Worm (Caenorhabditis elegans) whole organism, L1 larva: ENCODE data around the gene lgc-13.

Experiments
- C16A3.4 ChIP-seq: fragments of 150-350 bp; optimal IDR thresholded peaks from 2 replicates; lab custom pipeline; 2014; ENCODE audit warnings: missing biosample characterization, missing genetic modification characterization
- Y116A8C.19 ChIP-seq: sonication (generic microtip); optimal IDR thresholded peaks from 2 replicates; lab custom pipeline; 2016; ENCODE audit warnings: missing compliant biosample characterization, missing genetic modification characterization, borderline replicate concordance
- aha-1 ChIP-seq: fragments of 150-350 bp; optimal IDR thresholded peaks from 2 replicates; lab custom pipeline; 2014; ENCODE audit warnings: missing biosample characterization, missing genetic modification characterization
- alr-1 ChIP-seq: fragments of 200-800 bp; sonication (Bioruptor generic); optimal IDR thresholded peaks from 2 replicates; lab custom pipeline; 2018; ENCODE audit warnings: borderline replicate concordance, mild to moderate bottlenecking, missing genetic modification characterization, missing compliant biosample characterization
- blmp-1 ChIP-seq: fragments of 150-350 bp; optimal IDR thresholded peaks from 2 replicates; lab custom pipeline; 2014; ENCODE audit warnings: missing biosample characterization, missing genetic modification characterization
- ceh-88 ChIP-seq: fragments of 200-800 bp; sonication (Bioruptor generic); IDR thresholded peaks from 2 replicates; pipeline ENCODE4 v1.3.6; 2022; ENCODE audit warnings: missing genetic modification characterization, missing compliant biosample characterization
- ces-1 ChIP-seq: fragments of 150-350 bp; optimal IDR thresholded peaks from 2 replicates; lab custom pipeline; 2014; ENCODE audit warnings: missing biosample characterization, missing genetic modification reagents, missing genetic modification characterization
- efl-1 ChIP-seq, 4 experiments: fragments of 150-350 bp; optimal IDR thresholded peaks in 3 of 4; peaks in 1 of 4; 1 replicate in 1 of 4; 2 replicates in 3 of 4; lab custom pipeline; 2014; ENCODE audit warnings: missing biosample characterization in 2 of 4, missing genetic modification characterization in 2 of 4, missing genetic modification reagents in 2 of 4
- efl-3 ChIP-seq: fragments of 200-800 bp; sonication (Bioruptor generic); optimal IDR thresholded peaks from 2 replicates; lab custom pipeline; 2018; ENCODE audit warnings: mild to moderate bottlenecking, missing genetic modification characterization, missing compliant biosample characterization
- egl-27 ChIP-seq, 2 experiments: fragments of 150-350 bp in 1 of 2; sonication (generic microtip); optimal IDR thresholded peaks; 3 replicates each; lab custom pipeline; 2017 to 2018; ENCODE audit warnings: missing biosample characterization in 2 of 2, missing genetic modification characterization in 2 of 2, missing genetic modification reagents in 2 of 2
- elt-3 ChIP-seq, 6 experiments: fragments of 150-350 bp in 1 of 6; sonication (generic microtip); optimal IDR thresholded peaks; 2 replicates each; lab custom pipeline; 2017 to 2018; ENCODE audit warnings: missing biosample characterization in 6 of 6, missing genetic modification characterization in 6 of 6, inconsistent platforms in 1 of 6
- fos-1 ChIP-seq: fragments of 150-350 bp; optimal IDR thresholded peaks from 2 replicates; lab custom pipeline; 2014; ENCODE audit warnings: missing biosample characterization, missing genetic modification characterization
- grh-1 ChIP-seq: fragments of 200-800 bp; sonication (Bioruptor generic); IDR thresholded peaks from 2 replicates; pipeline ENCODE4 v1.3.6; 2022; ENCODE audit warnings: missing genetic modification reagents, missing genetic modification characterization, missing compliant biosample characterization
- hlh-4 ChIP-seq: sonication (generic microtip); optimal IDR thresholded peaks from 2 replicates; lab custom pipeline; 2016; ENCODE audit warnings: mild to moderate bottlenecking, missing genetic modification characterization, missing compliant biosample characterization
- hpl-2 ChIP-seq: fragments of 150-350 bp; optimal IDR thresholded peaks from 2 replicates; lab custom pipeline; 2014; ENCODE audit warnings: missing biosample characterization, missing genetic modification reagents, missing genetic modification characterization
- isw-1 ChIP-seq: fragments of 200-800 bp; sonication (Bioruptor generic); IDR thresholded peaks from 2 replicates; pipeline ENCODE4 v1.3.6; 2022; ENCODE audit warnings: missing genetic modification characterization, missing compliant biosample characterization
- jun-1 ChIP-seq: fragments of 150-350 bp; optimal IDR thresholded peaks from 2 replicates; lab custom pipeline; 2014; ENCODE audit warnings: missing biosample characterization, missing genetic modification reagents, missing genetic modification characterization
- lin-15B ChIP-seq: fragments of 150-350 bp; sonication (generic microtip); optimal IDR thresholded peaks from 3 replicates; lab custom pipeline; 2014; ENCODE audit warnings: missing biosample characterization, missing genetic modification characterization
- lin-35 ChIP-seq, 2 experiments: fragments of 150-350 bp; optimal IDR thresholded peaks; 2 replicates each; lab custom pipeline; 2014; ENCODE audit warnings: missing biosample characterization in 2 of 2, missing genetic modification characterization in 2 of 2, missing genetic modification reagents in 2 of 2
- lir-3 ChIP-seq: sonication (generic microtip); optimal IDR thresholded peaks from 2 replicates; lab custom pipeline; 2016; ENCODE audit warnings: mild to moderate bottlenecking, missing genetic modification characterization, moderate library complexity, missing compliant biosample characterization; ENCODE audit not compliant: poor library complexity
- mab-9 ChIP-seq: fragments of 200-800 bp; sonication (Bioruptor generic); IDR thresholded peaks from 2 replicates; pipeline ENCODE4 v1.3.6; 2022; ENCODE audit warnings: missing genetic modification reagents, missing genetic modification characterization, missing compliant biosample characterization
- mdl-1 ChIP-seq, 2 experiments: fragments of 150-350 bp; optimal IDR thresholded peaks; 2 replicates each; lab custom pipeline; 2014 to 2017; ENCODE audit warnings: missing biosample characterization in 2 of 2, missing genetic modification characterization in 2 of 2, inconsistent platforms in 1 of 2
- nhr-12 ChIP-seq: sonication (generic microtip); optimal IDR thresholded peaks from 2 replicates; lab custom pipeline; 2017; ENCODE audit warnings: missing biosample characterization, missing genetic modification characterization
- nhr-20 ChIP-seq: sonication (generic microtip); optimal IDR thresholded peaks from 2 replicates; lab custom pipeline; 2016; ENCODE audit warnings: mild to moderate bottlenecking, missing genetic modification characterization, missing compliant biosample characterization
- nhr-237 ChIP-seq: fragments of 150-350 bp; optimal IDR thresholded peaks from 2 replicates; lab custom pipeline; 2014; ENCODE audit warnings: missing biosample characterization, missing genetic modification characterization
- nhr-28 ChIP-seq: fragments of 150-350 bp; optimal IDR thresholded peaks from 2 replicates; lab custom pipeline; 2014; ENCODE audit warnings: missing biosample characterization, missing genetic modification characterization
- nhr-71 ChIP-seq: sonication (generic microtip); optimal IDR thresholded peaks from 2 replicates; lab custom pipeline; 2016; ENCODE audit warnings: mild to moderate bottlenecking, missing genetic modification characterization, moderate library complexity, missing compliant biosample characterization
- nhr-76 ChIP-seq: sonication (generic microtip); optimal IDR thresholded peaks from 2 replicates; lab custom pipeline; 2017; ENCODE audit warnings: missing biosample characterization, missing genetic modification characterization
- nhr-84 ChIP-seq: sonication (generic microtip); optimal IDR thresholded peaks from 2 replicates; lab custom pipeline; 2017; ENCODE audit warnings: missing biosample characterization, missing genetic modification characterization
- nhr-85 ChIP-seq: sonication (generic microtip); peaks from one replicate; lab custom pipeline; 2016; ENCODE audit warnings: missing genetic modification characterization, inconsistent platforms, missing compliant biosample characterization
- nhr-90 ChIP-seq: sonication (generic microtip); optimal IDR thresholded peaks from 2 replicates; lab custom pipeline; 2016; ENCODE audit warnings: mild to moderate bottlenecking, missing genetic modification characterization, missing compliant biosample characterization; ENCODE audit not compliant: poor library complexity
- pqm-1 ChIP-seq: sonication (generic microtip); optimal IDR thresholded peaks from 3 replicates; lab custom pipeline; 2017; ENCODE audit warnings: missing biosample characterization, missing genetic modification characterization
- rnt-1 ChIP-seq: sonication (generic microtip); optimal IDR thresholded peaks from 2 replicates; lab custom pipeline; 2016; ENCODE audit warnings: mild to moderate bottlenecking, missing genetic modification characterization, moderate library complexity, missing compliant biosample characterization
- skn-1 ChIP-seq: fragments of 150-350 bp; optimal IDR thresholded peaks from 2 replicates; lab custom pipeline; 2014; ENCODE audit warnings: missing biosample characterization, missing genetic modification characterization
- snu-23 ChIP-seq: sonication (generic microtip); optimal IDR thresholded peaks from 2 replicates; lab custom pipeline; 2016; ENCODE audit warnings: missing genetic modification characterization, missing compliant biosample characterization
- sox-4 ChIP-seq: sonication (generic microtip); optimal IDR thresholded peaks from 2 replicates; lab custom pipeline; 2016; ENCODE audit warnings: missing genetic modification characterization, missing compliant biosample characterization
- swsn-7 ChIP-seq: sonication (generic microtip); optimal IDR thresholded peaks from 2 replicates; lab custom pipeline; 2016; ENCODE audit warnings: missing genetic modification characterization, missing compliant biosample characterization
- tbx-2 ChIP-seq: sonication (generic microtip); optimal IDR thresholded peaks from 2 replicates; lab custom pipeline; 2016; ENCODE audit warnings: missing genetic modification characterization, missing compliant biosample characterization
- tlp-1 ChIP-seq: fragments of 150-350 bp; optimal IDR thresholded peaks from 2 replicates; lab custom pipeline; 2014; ENCODE audit warnings: missing biosample characterization, missing genetic modification characterization
- unc-62 ChIP-seq: fragments of 150-350 bp; optimal IDR thresholded peaks from 2 replicates; lab custom pipeline; 2014; ENCODE audit warnings: missing biosample characterization, missing genetic modification reagents, missing genetic modification characterization
- vab-15 ChIP-seq: sonication (generic microtip); optimal IDR thresholded peaks from 2 replicates; lab custom pipeline; 2017; ENCODE audit warnings: missing genotype, mild to moderate bottlenecking, missing genetic modification characterization, missing compliant biosample characterization
- xbp-1 ChIP-seq: sonication (generic microtip); optimal IDR thresholded peaks from 2 replicates; lab custom pipeline; 2016; ENCODE audit warnings: missing genetic modification characterization, missing compliant biosample characterization
- zag-1 ChIP-seq: fragments of 150-350 bp; optimal IDR thresholded peaks from 2 replicates; lab custom pipeline; 2014; ENCODE audit warnings: missing biosample characterization, missing genetic modification characterization
- zip-4 ChIP-seq: fragments of 200-800 bp; sonication (Bioruptor generic); optimal IDR thresholded peaks from 2 replicates; lab custom pipeline; 2018; ENCODE audit warnings: mild to moderate bottlenecking, missing genetic modification characterization, moderate library complexity, missing compliant biosample characterization

Gene lgc-13

DNA sequence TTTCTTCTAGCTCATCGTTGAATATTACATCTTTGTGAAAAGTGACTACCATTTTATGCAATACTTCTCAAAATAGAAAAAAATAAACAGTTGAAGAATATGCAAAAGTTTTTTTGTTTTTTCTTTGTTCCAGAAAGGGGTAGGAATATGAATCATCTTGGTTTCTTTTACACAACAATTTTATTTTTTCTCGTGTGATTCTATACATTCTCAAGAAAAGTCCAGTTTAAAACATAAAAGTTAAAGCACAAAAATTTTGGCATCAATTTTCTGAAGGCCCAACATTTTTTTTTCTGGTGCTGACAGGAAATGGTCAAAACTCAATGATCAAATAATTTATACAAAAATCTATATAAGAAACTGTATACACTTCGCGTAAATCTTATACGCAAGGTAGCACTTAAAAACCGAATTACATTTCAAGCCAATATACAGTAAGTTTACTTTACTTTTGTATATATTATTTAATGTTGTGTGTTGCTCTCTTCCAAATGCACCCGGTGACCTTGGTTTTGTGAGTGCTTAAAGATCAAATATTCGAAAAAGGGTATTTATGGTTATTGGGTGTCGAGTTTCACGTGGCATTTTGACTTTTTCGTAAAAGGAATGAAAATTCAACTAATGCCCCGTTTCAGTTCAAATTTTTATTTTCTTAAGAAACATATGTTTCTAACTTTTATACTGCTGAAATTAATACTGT, at the start of gene lgc-13, which contains the start of gene W03G11.2:
lgc-13 (plus strand) TSS at position 650 of the 700 bp plus-strand sequence.
W03G11.2 (minus strand) TSS at position 101 of the 700 bp plus-strand sequence.
- TF ChIP-seq fos-1 (tag; lab: Kevin White, UChicago): no peak
- TF ChIP-seq nhr-20 (tag; lab: Kevin White, UChicago): no peak
- TF ChIP-seq vab-15 (tag; lab: Kevin White, UChicago): no peak
- no peak for TF ChIP-seq blmp-1 (tag; lab: Kevin White, UChicago)
- no peak for TF ChIP-seq xbp-1
- TF ChIP-seq zag-1 (tag; lab: Kevin White, UChicago): no peak
- TF ChIP-seq Y116A8C.19 (tag; lab: Kevin White, UChicago): no peak
- TF ChIP-seq pqm-1 (tag; lab: Kevin White, UChicago): no peak
- no peak for TF ChIP-seq skn-1 (tag; lab: Kevin White, UChicago)
- no peak for TF ChIP-seq hlh-4 (tag; lab: Kevin White, UChicago)
- no peak for TF ChIP-seq nhr-85 (tag; lab: Kevin White, UChicago)
- TF ChIP-seq nhr-90: no peak
- no peak for TF ChIP-seq hpl-2 (GFP tag; lab: Kevin White, UChicago)
- no peak for TF ChIP-seq mab-9 (GFP tag; lab: Robert Waterston, UW)
- TF ChIP-seq grh-1: no peak
- no peak for TF ChIP-seq nhr-71 (tag; lab: Kevin White, UChicago)

DNA sequence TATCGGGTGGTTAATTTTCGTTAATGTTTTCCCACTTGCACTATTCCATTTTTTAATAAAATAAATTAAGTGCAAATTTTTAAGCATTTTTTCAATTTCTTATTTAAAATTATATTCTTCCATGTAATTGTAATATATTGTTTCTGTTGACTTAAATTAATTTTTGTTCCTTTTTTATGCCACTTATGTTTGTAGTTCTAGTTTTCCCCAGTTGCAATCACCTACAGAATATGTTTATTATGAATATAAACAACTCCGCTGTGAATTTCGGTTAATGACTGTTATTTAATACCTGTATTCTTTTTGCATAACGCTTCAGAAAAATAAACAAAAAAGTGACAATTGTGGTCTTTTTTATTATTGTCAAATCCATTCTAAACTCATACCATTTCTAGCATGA, 44.1 kb upstream of the lgc-13 start, which contains the start of gene lgc-23:
lgc-23 (plus strand) TSS at position 301 of the 400 bp plus-strand sequence.
- TF ChIP-seq C16A3.4 (no peak), lir-3 (no peak), nhr-28 (tag; lab: Kevin White, UChicago) (no peak), swsn-7 (no peak), nhr-90 (no peak), elt-3 (tag; optimal IDR thresholded peaks at IDR 0.05; lab: Kevin White, UChicago) (no peak), jun-1 (tag; lab: Kevin White, UChicago) (no peak), isw-1 (GFP tag; lab: Robert Waterston, UW) (no peak), alr-1 (tag; lab: Kevin White, UChicago) (no peak), nhr-84 (tag; lab: Kevin White, UChicago) (no peak), ceh-88 (GFP tag; lab: Robert Waterston, UW) (no peak), nhr-20 (tag; lab: Kevin White, UChicago) (no peak), zip-4 (GFP tag; lab: Kevin White, UChicago) (no peak), tlp-1 (tag; lab: Kevin White, UChicago) (no peak), lin-35 (GFP tag; optimal IDR thresholded peaks at IDR 0.05; lab: Kevin White, UChicago) (no peak), nhr-237 (tag; lab: Kevin White, UChicago) (no peak), efl-1 (optimal IDR thresholded peaks at IDR 0.05; lab: Kevin White, UChicago) (no peak), efl-1 (GFP tag; optimal IDR thresholded peaks at IDR 0.05 in 1 of 2; lab: Kevin White, UChicago) (no peak), snu-23 (GFP tag; lab: Kevin White, UChicago) (no peak)

DNA sequence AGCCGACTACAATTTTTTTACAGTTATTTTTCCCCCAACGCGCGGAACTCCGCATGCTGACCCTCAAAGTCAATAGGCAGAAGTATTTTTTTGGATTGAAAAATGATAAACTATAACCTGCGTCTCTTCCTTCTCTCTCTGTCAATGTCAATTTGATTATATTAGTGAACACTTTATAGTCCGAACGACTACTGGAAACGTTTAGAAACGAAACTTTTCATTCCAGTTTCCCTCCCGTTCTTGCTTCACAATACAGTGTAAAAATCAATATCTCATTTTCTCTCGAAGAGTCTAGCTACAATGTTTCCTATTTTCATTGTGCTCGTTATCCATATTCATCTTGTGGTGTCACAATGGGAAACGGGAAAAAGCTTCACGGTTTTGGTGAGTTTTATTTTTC, 40.7 kb upstream of the lgc-13 start, which contains the start of gene lgc-24:
lgc-24 (plus strand) TSS at position 301 of the 400 bp plus-strand sequence.
- no peak for TF ChIP-seq nhr-12
- TF ChIP-seq ceh-88 (GFP tag; lab: Robert Waterston, UW): no peak
- no peak for TF ChIP-seq aha-1 (tag; lab: Kevin White, UChicago)
- no peak for TF ChIP-seq nhr-71 (tag; lab: Kevin White, UChicago)
- no peak for TF ChIP-seq zip-4 (GFP tag; lab: Kevin White, UChicago)
- no peak for TF ChIP-seq nhr-84 (tag; lab: Kevin White, UChicago)

DNA sequence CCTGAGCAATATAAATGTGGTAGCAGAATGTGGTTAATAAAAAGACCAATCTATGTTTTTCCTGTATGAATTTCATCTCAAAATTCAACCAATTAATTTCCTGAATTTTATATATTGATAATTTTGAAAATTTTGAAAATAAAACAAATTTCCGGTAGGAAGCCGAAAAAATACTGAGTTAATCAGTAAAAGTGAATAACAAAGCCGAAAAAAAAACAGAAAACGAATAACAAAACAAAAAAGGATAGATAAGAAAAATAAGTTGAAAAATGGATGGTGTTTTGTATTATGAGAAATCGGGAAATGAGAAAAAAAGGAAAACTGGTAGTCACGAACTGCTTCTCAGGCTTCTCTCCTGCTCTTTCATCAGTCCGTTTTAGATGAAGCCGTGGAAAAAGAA, 35.2 kb upstream of the lgc-13 start, which contains the start of gene tmem-145:
tmem-145 (minus strand) TSS at position 101 of the 400 bp plus-strand sequence.
- TF ChIP-seq ces-1 (GFP tag; lab: Kevin White, UChicago) (no peak), tbx-2 (tag; lab: Kevin White, UChicago) (no peak), aha-1 (tag; lab: Kevin White, UChicago) (no peak), efl-1 (optimal IDR thresholded peaks at IDR 0.05; lab: Kevin White, UChicago) (no peak), efl-1 (GFP tag; optimal IDR thresholded peaks at IDR 0.05 in 1 of 2; lab: Kevin White, UChicago) (no peak), nhr-237 (tag; lab: Kevin White, UChicago) (no peak), unc-62 (GFP tag; lab: Kevin White, UChicago) (no peak), lin-35 (GFP tag; optimal IDR thresholded peaks at IDR 0.05; lab: Kevin White, UChicago) (no peak), Y116A8C.19 (tag; lab: Kevin White, UChicago) (no peak), sox-4 (tag; lab: Kevin White, UChicago) (no peak), lin-15B (no peak), mdl-1 (tag; optimal IDR thresholded peaks at IDR 0.05; lab: Kevin White, UChicago) (no peak), nhr-76 (tag; lab: Kevin White, UChicago) (no peak), efl-3 (GFP tag; lab: Kevin White, UChicago) (no peak), nhr-84 (tag; lab: Kevin White, UChicago) (no peak), rnt-1 (no peak), nhr-85 (tag; lab: Kevin White, UChicago) (no peak), zag-1 (tag; lab: Kevin White, UChicago) (no peak), egl-27 (tag; optimal IDR thresholded peaks at IDR 0.05; lab: Kevin White, UChicago) (no peak)
